Worm (Caenorhabditis elegans): ENCODE results near the gene srbc-70.
A peak's percentile ranks its signal among the peaks of the same experiment; 100 is the strongest.

The srbc-70 gene

ce11 chrIV:4184767-4185166, 43.0 kb downstream of the srbc-70 start (continued):
- TF ChIP-seq D2030.7 (GFP tag; IDR thresholded peaks at IDR 0.05) (peak; percentile 21; the same call in 1 of the 2 replicates), bed-2 (GFP tag; IDR thresholded peaks at IDR 0.05) (peak; percentile 83), hmg-1.2 (GFP tag; IDR thresholded peaks at IDR 0.05) (peak; percentile 96), lin-26 (GFP tag; IDR thresholded peaks at IDR 0.05) (peak; percentile 74; the same call in 1 of the 2 replicates), Y67H2A.10 (GFP tag; conservative IDR thresholded peaks at IDR 0.05) (0 out of 2 replicates have a peak, but pooled peaks have one; percentile 44), ztf-6 (GFP tag; IDR thresholded peaks at IDR 0.05) (peak; percentile 80)

DNA sequence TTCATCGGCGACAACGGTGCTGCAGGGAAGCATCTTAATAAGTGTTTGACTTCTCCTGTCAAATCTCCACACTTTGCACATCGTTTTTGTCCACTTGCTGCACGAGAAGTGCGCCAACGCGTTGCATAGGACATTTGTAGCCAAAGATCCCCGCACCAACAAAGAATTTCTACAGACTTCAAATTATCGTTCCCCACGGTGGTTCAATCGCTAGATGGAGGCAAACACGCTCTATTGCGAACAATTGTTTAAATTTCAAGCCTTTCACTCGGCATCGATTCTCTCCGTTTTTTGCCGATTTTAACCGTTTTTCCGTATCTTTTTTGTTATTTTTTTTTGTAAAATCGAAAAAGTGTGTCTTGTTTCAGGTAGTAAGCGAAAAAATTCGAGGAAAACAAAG, 47.8 kb downstream of the srbc-70 start:
- TF ChIP-seq mcd-1 (GFP tag; IDR thresholded peaks at IDR 0.05) (peak; percentile 71), hmg-1.2 (GFP tag; IDR thresholded peaks at IDR 0.05) (peak; percentile 52; the same call in 1 of the 2 replicates), attf-3 (GFP tag; conservative IDR thresholded peaks at IDR 0.05) (0 out of 2 replicates have a peak, but pooled peaks have one; percentile 12)

DNA sequence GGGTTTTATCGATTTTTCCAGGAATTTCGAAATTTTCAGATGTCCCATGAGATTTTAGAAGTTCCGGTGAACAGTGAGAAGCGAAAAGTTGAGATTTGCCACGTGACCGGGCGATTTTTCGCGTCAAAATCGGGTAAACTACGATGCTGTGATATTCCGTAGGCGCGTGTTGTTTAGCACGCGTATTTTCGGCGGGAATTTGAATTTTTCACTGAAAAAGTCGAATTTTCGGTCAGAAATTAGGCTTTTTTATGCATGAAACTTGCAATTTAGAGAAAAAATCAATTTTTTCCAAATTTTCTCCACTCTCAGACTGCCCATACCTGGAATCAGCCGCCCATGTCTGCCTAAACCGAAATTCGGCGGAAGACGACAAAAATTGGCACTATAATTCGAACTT, 49.4 kb downstream of the srbc-70 start, which contains the start of gene tsen-34:
Gene tsen-34 (plus strand): TSS at position 34 of the 400 bp plus-strand sequence.
- no peak for TF ChIP-seq rcor-1 (GFP tag; IDR thresholded peaks at IDR 0.05)
- no peak for TF ChIP-seq F57A8.1 (GFP tag; optimal IDR thresholded peaks at IDR 0.05)
- TF ChIP-seq unc-130 (GFP tag; optimal IDR thresholded peaks at IDR 0.05) = no peak
- no peak for TF ChIP-seq rec-8 (tag; optimal IDR thresholded peaks at IDR 0.05)
- TF ChIP-seq B0336.3 (GFP tag; IDR thresholded peaks at IDR 0.05) = 0 out of 2 replicates have a peak, but pooled peaks have one; percentile 19
- no peak for TF ChIP-seq aptf-3 (GFP tag; IDR thresholded peaks at IDR 0.05)
- TF ChIP-seq Y67H2A.10 (GFP tag; conservative IDR thresholded peaks at IDR 0.05) = no peak
- TF ChIP-seq F52B5.7 (tag; optimal IDR thresholded peaks at IDR 0.05) = no peak
- no peak for TF ChIP-seq ceh-79 (tag; optimal IDR thresholded peaks at IDR 0.05)
- TF ChIP-seq B0035.1 (tag; optimal IDR thresholded peaks at IDR 0.05) = no peak
- TF ChIP-seq snpc-1.1 (tag; optimal IDR thresholded peaks at IDR 0.05; ENCODE audit: insufficient read depth) = no peak
- TF ChIP-seq K12H6.12 (tag; optimal IDR thresholded peaks at IDR 0.05) = no peak
- TF ChIP-seq pha-4 (tag; optimal IDR thresholded peaks at IDR 0.05) = no peak
- no peak for TF ChIP-seq somi-1 (GFP tag; optimal IDR thresholded peaks at IDR 0.05)
- TF ChIP-seq Y95B8A.8 (GFP tag; IDR thresholded peaks at IDR 0.05) = no peak
- TF ChIP-seq F57C9.4 (tag; optimal IDR thresholded peaks at IDR 0.05) = no peak
- TF ChIP-seq lin-26 (GFP tag; IDR thresholded peaks at IDR 0.05) = 0 out of 2 replicates have a peak, but pooled peaks have one; percentile 16
- TF ChIP-seq sea-2 (GFP tag; IDR thresholded peaks at IDR 0.05) = no peak
- TF ChIP-seq F39B2.1 (GFP tag; IDR thresholded peaks at IDR 0.05) = no peak
- TF ChIP-seq attf-5 (GFP tag; optimal IDR thresholded peaks at IDR 0.05) = no peak
- 0 out of 2 replicates have a peak, but pooled peaks have one; percentile 6 for TF ChIP-seq mcd-1 (GFP tag; IDR thresholded peaks at IDR 0.05)
- no peak for TF ChIP-seq nhr-80 (tag; optimal IDR thresholded peaks at IDR 0.05)
- no peak for TF ChIP-seq Y79H2A.3 (GFP tag; conservative IDR thresholded peaks at IDR 0.05)
- TF ChIP-seq nhr-90 (tag; optimal IDR thresholded peaks at IDR 0.05) = no peak
- no peak for TF ChIP-seq bed-1 (GFP tag; IDR thresholded peaks at IDR 0.05)

- TF ChIP-seq nhr-120 (GFP tag; IDR thresholded peaks at IDR 0.05) (no peak), attf-3 (GFP tag; conservative IDR thresholded peaks at IDR 0.05) (peak; percentile 28; the same call in 1 of the 2 replicates), lsy-27 (tag; optimal IDR thresholded peaks at IDR 0.05; ENCODE audit: borderline replicate concordance, insufficient read depth) (no peak), D2030.7 (GFP tag; IDR thresholded peaks at IDR 0.05) (no peak), cebp-2 (GFP tag; IDR thresholded peaks at IDR 0.05) (no peak), athp-1 (tag; optimal IDR thresholded peaks at IDR 0.05) (no peak), lin-26 (GFP tag; IDR thresholded peaks at IDR 0.05) (no peak), B0261.1 (tag; optimal IDR thresholded peaks at IDR 0.05) (no peak), let-526 (GFP tag; IDR thresholded peaks at IDR 0.05) (no peak)
These were observed 50.3 kb downstream of the srbc-70 start for ce11 chrIV:4177560-4177959.

Data from whole organism, young adult.